Fruit fly (Drosophila melanogaster) whole organism, embryonic: ENCODE results near the gene Polr2I.

Experiments
- Abd-B ChIP-seq: fragments of 200-800 bp; sonication (Bioruptor generic); optimal IDR thresholded peaks from 2 replicates; lab custom pipeline; 2018; ENCODE audit warnings: missing biosample characterization, mild to moderate bottlenecking, missing genetic modification characterization, moderate library complexity
- Adf1 ChIP-seq: fragments of 200-800 bp; sonication (Bioruptor generic); IDR thresholded peaks from 2 replicates; pipeline ENCODE4 v1.3.6; 2022; ENCODE audit warnings: missing biosample characterization, missing genetic modification characterization
- CG10654 ChIP-seq: fragments of 200-800 bp; sonication (Bioruptor generic); optimal IDR thresholded peaks from 2 replicates; lab custom pipeline; 2016; ENCODE audit warnings: missing biosample characterization, missing genetic modification characterization
- CG11695 ChIP-seq: fragments of 200-800 bp; sonication (Bioruptor generic); IDR thresholded peaks from 3 replicates; pipeline ENCODE4 v1.3.6; 2022; ENCODE audit warnings: missing biosample characterization, missing genetic modification characterization
- CG16779 ChIP-seq: fragments of 200-800 bp; sonication (Bioruptor generic); IDR thresholded peaks from 2 replicates; pipeline ENCODE4 v1.3.6; 2022; ENCODE audit warnings: missing biosample characterization, missing genetic modification characterization
- CG17802 ChIP-seq: fragments of 200-800 bp; sonication (Bioruptor generic); optimal IDR thresholded peaks from 2 replicates; lab custom pipeline; 2018; ENCODE audit warnings: missing biosample characterization, mild to moderate bottlenecking, missing genetic modification characterization, moderate library complexity
- CG2202 ChIP-seq: fragments of 200-800 bp; sonication (Bioruptor generic); optimal IDR thresholded peaks from 2 replicates; lab custom pipeline; 2018; ENCODE audit warnings: missing biosample characterization, mild to moderate bottlenecking, missing genetic modification characterization
- CG2678 ChIP-seq: fragments of 200-800 bp; sonication (Bioruptor generic); optimal IDR thresholded peaks from 3 replicates; lab custom pipeline; 2019; ENCODE audit warnings: missing biosample characterization, mild to moderate bottlenecking, missing genetic modification characterization, moderate library complexity
- CG2889 ChIP-seq: fragments of 200-800 bp; sonication (Bioruptor generic); IDR thresholded peaks from 3 replicates; pipeline ENCODE4 v1.3.6; 2022; ENCODE audit warnings: missing biosample characterization, missing genetic modification characterization
- CG30020 ChIP-seq: fragments of 200-800 bp; optimal IDR thresholded peaks from 2 replicates; lab custom pipeline; 2019; ENCODE audit warnings: missing biosample characterization, mild to moderate bottlenecking, missing genetic modification characterization, moderate library complexity
- CG31388 ChIP-seq: fragments of 200-800 bp; sonication (Bioruptor generic); optimal IDR thresholded peaks from 2 replicates; lab custom pipeline; 2016; ENCODE audit warnings: missing biosample characterization, missing genetic modification characterization
- CG34422 ChIP-seq: fragments of 200-800 bp; sonication (Bioruptor generic); IDR thresholded peaks from 3 replicates; pipeline ENCODE4 v1.3.6; 2022; ENCODE audit warnings: missing biosample characterization, missing genetic modification characterization
- CG3726 ChIP-seq: fragments of 200-800 bp; sonication (Bioruptor generic); IDR thresholded peaks from 3 replicates; pipeline ENCODE4, ENCODE4 v1.3.6; 2022; ENCODE audit warnings: missing biosample characterization, missing genetic modification characterization
- CG4424 ChIP-seq: fragments of 200-800 bp; sonication (Bioruptor generic); optimal IDR thresholded peaks from 3 replicates; lab custom pipeline; 2016; ENCODE audit warnings: missing biosample characterization, missing genetic modification characterization
- CG4617 ChIP-seq: fragments of 200-800 bp; sonication (Bioruptor generic); optimal IDR thresholded peaks from 3 replicates; lab custom pipeline; 2016; ENCODE audit warnings: missing biosample characterization, missing genetic modification characterization, borderline replicate concordance
- CG4730 ChIP-seq: fragments of 200-800 bp; sonication (Bioruptor generic); IDR thresholded peaks from 2 replicates; pipeline ENCODE4 v1.3.6; 2022; ENCODE audit warnings: missing biosample characterization, missing genetic modification characterization
- CG6765 ChIP-seq: fragments of 200-800 bp; sonication (Bioruptor generic); optimal IDR thresholded peaks from 3 replicates; lab custom pipeline; 2017; ENCODE audit warnings: missing biosample characterization, mild to moderate bottlenecking, missing genetic modification characterization
- CG6854 ChIP-seq: fragments of 200-800 bp; sonication (Bioruptor generic); optimal IDR thresholded peaks from 3 replicates; lab custom pipeline; 2017; ENCODE audit warnings: missing biosample characterization, mild to moderate bottlenecking, missing genetic modification characterization
- Deaf1 ChIP-seq: fragments of 200-800 bp; optimal IDR thresholded peaks from 3 replicates; lab custom pipeline; 2019; ENCODE audit warnings: missing biosample characterization, mild to moderate bottlenecking, missing genetic modification characterization, moderate library complexity
- Dek ChIP-seq: fragments of 200-800 bp; sonication (Bioruptor generic); optimal IDR thresholded peaks from 3 replicates; lab custom pipeline; 2019; ENCODE audit warnings: missing biosample characterization, mild to moderate bottlenecking, missing genetic modification characterization, moderate library complexity
- GATAe ChIP-seq: fragments of 200-800 bp; sonication (Bioruptor generic); conservative IDR thresholded peaks from 2 replicates; pipeline ENCODE4 v1.3.6; 2022; ENCODE audit warnings: missing biosample characterization, missing genetic modification characterization
- HLHmδ ChIP-seq: fragments of 200-800 bp; sonication (Bioruptor generic); optimal IDR thresholded peaks from 2 replicates; lab custom pipeline; 2018; ENCODE audit warnings: missing biosample characterization, mild to moderate bottlenecking, missing genetic modification characterization, moderate library complexity
- Max ChIP-seq: fragments of 200-800 bp; sonication (Bioruptor generic); optimal IDR thresholded peaks from 2 replicates; lab custom pipeline; 2016; ENCODE audit warnings: missing biosample characterization, mild to moderate bottlenecking, missing genetic modification characterization
- NFAT ChIP-seq: fragments of 200-800 bp; sonication (Bioruptor generic); IDR thresholded peaks from 2 replicates; pipeline ENCODE4 v1.3.6; 2022; ENCODE audit warnings: missing biosample characterization, missing genetic modification characterization
- Oaz ChIP-seq: fragments of 200-800 bp; sonication (Bioruptor generic); IDR thresholded peaks from 2 replicates; pipeline ENCODE4 v1.3.6; 2022; ENCODE audit warnings: missing biosample characterization, missing genetic modification characterization
- Sin3A ChIP-seq: fragments of >200 bp; optimal IDR thresholded peaks from 2 replicates; lab custom pipeline; 2018
- Vsx1 ChIP-seq: fragments of 200-800 bp; sonication (Bioruptor generic); optimal IDR thresholded peaks from 2 replicates; lab custom pipeline; 2017; ENCODE audit warnings: missing biosample characterization, mild to moderate bottlenecking, missing genetic modification characterization, missing genetic modification reagents
- ato ChIP-seq: fragments of 200-800 bp; sonication (Bioruptor generic); IDR thresholded peaks from 2 replicates; pipeline ENCODE4 v1.3.6; 2022; ENCODE audit warnings: missing biosample characterization, missing genetic modification characterization; ENCODE audit not compliant: partially characterized antibody
- btn ChIP-seq: fragments of 200-800 bp; sonication (Bioruptor generic); optimal IDR thresholded peaks from 2 replicates; lab custom pipeline; 2016; ENCODE audit warnings: missing biosample characterization, missing genetic modification characterization
- cad ChIP-seq: fragments of >200 bp; optimal IDR thresholded peaks from 2 replicates; lab custom pipeline; 2017; ENCODE audit warnings: missing biosample characterization, missing genetic modification characterization
- da ChIP-seq: fragments of 200-800 bp; sonication (Bioruptor generic); optimal IDR thresholded peaks from 2 replicates; lab custom pipeline; 2016; ENCODE audit warnings: missing biosample characterization, missing genetic modification characterization
- dan ChIP-seq: fragments of 200-800 bp; sonication (Bioruptor generic); IDR thresholded peaks from 2 replicates; pipeline ENCODE4 v1.3.6; 2022; ENCODE audit warnings: missing biosample characterization, missing genetic modification characterization
- dpn ChIP-seq, 2 experiments: fragments of 200-800 bp; sonication (Bioruptor generic); optimal IDR thresholded peaks; 3 replicates each; lab custom pipeline; 2016; ENCODE audit warnings: missing biosample characterization in 2 of 2, missing genetic modification characterization in 2 of 2
- esg ChIP-seq: fragments of 200-800 bp; sonication (Bioruptor generic); conservative IDR thresholded peaks from 2 replicates; pipeline ENCODE4 v1.3.6; 2022; ENCODE audit warnings: missing biosample characterization, missing genetic modification characterization
- eve ChIP-seq, 2 experiments: fragments of >200 bp; optimal IDR thresholded peaks; 2 replicates each; lab custom pipeline; 2017; ENCODE audit warnings: missing biosample characterization in 2 of 2, missing genetic modification characterization in 2 of 2
- grn ChIP-seq: fragments of 200-800 bp; sonication (Bioruptor generic); optimal IDR thresholded peaks from 3 replicates; lab custom pipeline; 2017; ENCODE audit warnings: missing biosample characterization, missing genetic modification characterization
- h ChIP-seq: fragments of >200 bp; optimal IDR thresholded peaks from 2 replicates; lab custom pipeline; 2017
- ham ChIP-seq: fragments of 200-800 bp; sonication (Bioruptor generic); IDR thresholded peaks from 2 replicates; pipeline ENCODE4 v1.3.6; 2022; ENCODE audit warnings: missing biosample characterization, missing genetic modification characterization
- hkb ChIP-seq, 2 experiments: fragments of 200-800 bp in 1 of 2; fragments of >200 bp in 1 of 2; sonication (Bioruptor generic) in 1 of 2; IDR thresholded peaks in 1 of 2; optimal IDR thresholded peaks in 1 of 2; 2 replicates each; pipeline versions ENCODE4 v1.3.6 to Lab custom; 2017 to 2022; ENCODE audit warnings: missing biosample characterization in 1 of 2, missing genetic modification characterization in 1 of 2
- inv ChIP-seq: fragments of 200-800 bp; sonication (Bioruptor generic); IDR thresholded peaks from 2 replicates; pipeline ENCODE4 v1.3.6; 2022; ENCODE audit warnings: missing biosample characterization, missing genetic modification characterization; ENCODE audit not compliant: partially characterized antibody
- jigr1 ChIP-seq: fragments of 200-800 bp; sonication (Bioruptor generic); IDR thresholded peaks from 3 replicates; pipeline ENCODE4 v1.3.6; 2022; ENCODE audit warnings: missing biosample characterization, missing genetic modification characterization
- lab ChIP-seq: fragments of 200-800 bp; sonication (Bioruptor generic); optimal IDR thresholded peaks from 3 replicates; lab custom pipeline; 2017; ENCODE audit warnings: missing biosample characterization, missing genetic modification characterization, mild to moderate bottlenecking, moderate library complexity, missing genetic modification reagents
- lov ChIP-seq, 2 experiments: fragments of 200-800 bp in 1 of 2; fragments of >200 bp in 1 of 2; sonication (Bioruptor generic) in 1 of 2; IDR thresholded peaks in 1 of 2; optimal IDR thresholded peaks in 1 of 2; 2 replicates in 1 of 2; 3 replicates in 1 of 2; pipeline versions ENCODE4 v1.3.6 to Lab custom; 2017 to 2022; ENCODE audit warnings: missing biosample characterization in 1 of 2, missing genetic modification characterization in 1 of 2
- nerfin-1 ChIP-seq: fragments of 200-800 bp; sonication (Bioruptor generic); optimal IDR thresholded peaks from 3 replicates; lab custom pipeline; 2019; ENCODE audit warnings: missing biosample characterization, mild to moderate bottlenecking, missing genetic modification characterization, moderate library complexity
- nerfin-2 ChIP-seq: fragments of 200-800 bp; sonication (Bioruptor generic); IDR thresholded peaks from 2 replicates; pipeline ENCODE4 v1.3.6; 2022; ENCODE audit warnings: missing biosample characterization, missing genetic modification characterization; ENCODE audit not compliant: partially characterized antibody
- pan ChIP-seq, 4 experiments: fragments of >200 bp in 3 of 4; fragments of 200-800 bp in 1 of 4; sonication (Bioruptor generic) in 1 of 4; optimal IDR thresholded peaks in 3 of 4; IDR thresholded peaks in 1 of 4; 2 replicates each; pipeline versions ENCODE4 v1.3.6 to Lab custom; 2017 to 2022; ENCODE audit warnings: missing biosample characterization in 2 of 4, missing genetic modification characterization in 2 of 4, mixed read lengths in 1 of 4
- pum ChIP-seq: fragments of 200-800 bp; sonication (Bioruptor generic); optimal IDR thresholded peaks from 2 replicates; lab custom pipeline; 2016; ENCODE audit warnings: missing biosample characterization, missing genetic modification characterization
- sim ChIP-seq: fragments of 200-800 bp; sonication (Bioruptor generic); IDR thresholded peaks from 2 replicates; pipeline ENCODE4 v1.3.6; 2022; ENCODE audit warnings: missing biosample characterization, missing genetic modification characterization
- sr ChIP-seq: fragments of 200-800 bp; sonication (Bioruptor generic); IDR thresholded peaks from 3 replicates; pipeline ENCODE4 v1.3.6; 2022; ENCODE audit warnings: missing biosample characterization, missing genetic modification characterization
- tap ChIP-seq: fragments of 200-800 bp; optimal IDR thresholded peaks from 3 replicates; lab custom pipeline; 2019; ENCODE audit warnings: missing biosample characterization, mild to moderate bottlenecking, missing genetic modification characterization, moderate library complexity

Polr2I gene

dm6 chr3R:14283042-14283626 lies 25.8 kb upstream of the Polr2I start (continued):
- TF ChIP-seq hkb (optimal IDR thresholded peaks at IDR 0.05; lab: Kevin White, UChicago) = no peak
- TF ChIP-seq hkb (GFP tag; IDR thresholded peaks at IDR 0.05; lab: Robert Waterston, UW) = no peak
- TF ChIP-seq CG2678 (tag; lab: Kevin White, UChicago) = peak; percentile 55
- no peak for TF ChIP-seq da (GFP tag; lab: Kevin White, UChicago)
- no peak for TF ChIP-seq sim
- no peak for TF ChIP-seq lab (GFP tag; lab: Kevin White, UChicago)
- no peak for TF ChIP-seq CG30020 (tag; lab: Kevin White, UChicago)
- TF ChIP-seq h = no peak
- TF ChIP-seq CG3726 (GFP tag; lab: Robert Waterston, UW) = no peak
- TF ChIP-seq inv (GFP tag; lab: Robert Waterston, UW) = no peak
- TF ChIP-seq CG2889 = no peak
- TF ChIP-seq Vsx1 (GFP tag; lab: Kevin White, UChicago) = peak; percentile 64
- TF ChIP-seq tap = no peak
- TF ChIP-seq lov (optimal IDR thresholded peaks at IDR 0.05; lab: Kevin White, UChicago) = no peak
- TF ChIP-seq lov (GFP tag; IDR thresholded peaks at IDR 0.05; lab: Robert Waterston, UW) = no peak
- TF ChIP-seq ato (GFP tag; lab: Robert Waterston, UW) = no peak
- TF ChIP-seq nerfin-1 (tag; lab: Kevin White, UChicago) = no peak
- no peak for TF ChIP-seq CG6854
- TF ChIP-seq GATAe (GFP tag; lab: Robert Waterston, UW) = no peak
- no peak for TF ChIP-seq pum
- TF ChIP-seq CG16779 (GFP tag; lab: Robert Waterston, UW) = no peak
- TF ChIP-seq CG11695 = no peak
- TF ChIP-seq Adf1 (GFP tag; lab: Robert Waterston, UW) = no peak
- TF ChIP-seq ham (GFP tag; lab: Robert Waterston, UW) = no peak
- no peak for TF ChIP-seq CG17802 (tag; lab: Kevin White, UChicago)
- TF ChIP-seq CG31388 (GFP tag; lab: Kevin White, UChicago) = no peak
- TF ChIP-seq btn (GFP tag; lab: Kevin White, UChicago) = no peak
- no peak for TF ChIP-seq CG34422 (GFP tag; lab: Robert Waterston, UW)
- TF ChIP-seq dan = no peak
- no peak for TF ChIP-seq CG2202 (tag; lab: Kevin White, UChicago)
- peak in 1 of 2 experiments; percentile 90 for TF ChIP-seq eve (GFP tag; optimal IDR thresholded peaks at IDR 0.05; lab: Kevin White, UChicago)
- peak; percentile 44 for TF ChIP-seq Dek
- no peak for TF ChIP-seq grn (GFP tag; lab: Kevin White, UChicago)
- TF ChIP-seq cad (GFP tag; lab: Kevin White, UChicago) = peak; percentile 30
- no peak for TF ChIP-seq jigr1 (GFP tag; lab: Robert Waterston, UW)
- no peak for TF ChIP-seq HLHmδ
- TF ChIP-seq nerfin-2 (GFP tag; lab: Robert Waterston, UW) = no peak
- no peak for TF ChIP-seq Sin3A (lab: Kevin White, UChicago)
- TF ChIP-seq CG10654 (GFP tag; lab: Kevin White, UChicago) = no peak
- TF ChIP-seq Max (GFP tag; lab: Kevin White, UChicago) = no peak
- peak; percentile 25 to 63 for TF ChIP-seq dpn (GFP tag; optimal IDR thresholded peaks at IDR 0.05; lab: Kevin White, UChicago)
- no peak for TF ChIP-seq sr (GFP tag; lab: Robert Waterston, UW)
- peak; percentile 25 for TF ChIP-seq CG6765 (GFP tag; lab: Kevin White, UChicago)
- no peak for TF ChIP-seq esg (GFP tag; lab: Robert Waterston, UW)
- TF ChIP-seq pan (optimal IDR thresholded peaks at IDR 0.05; lab: Kevin White, UChicago) = no peak
- no peak for TF ChIP-seq pan (GFP tag; optimal IDR thresholded peaks at IDR 0.05 in 1 of 2, IDR thresholded peaks at IDR 0.05 in 1 of 2)
- no peak for TF ChIP-seq NFAT
- no peak for TF ChIP-seq CG4424
- TF ChIP-seq CG4617 (GFP tag; lab: Kevin White, UChicago) = no peak
- TF ChIP-seq Oaz (GFP tag; lab: Robert Waterston, UW) = no peak
- TF ChIP-seq Deaf1 (tag; lab: Kevin White, UChicago) = no peak
- TF ChIP-seq Abd-B (GFP tag; lab: Kevin White, UChicago) = peak; percentile 41
- TF ChIP-seq CG4730 (GFP tag; lab: Robert Waterston, UW) = no peak
